Worm (Caenorhabditis elegans) whole organism, L1 larva: Measurements from ENCODE around the gene C08F8.6.

Experiments used
- ceh-82 ChIP-seq, 3 experiments: fragments of 150-350 bp in 1 of 3; sonication (generic microtip) in 2 of 3; optimal IDR thresholded peaks; 2 replicates each; lab custom pipeline; 2014 to 2017; ENCODE audit warnings: missing biosample characterization in 3 of 3, missing genetic modification characterization in 3 of 3
- unc-30 ChIP-seq: sonication (generic microtip); optimal IDR thresholded peaks from 2 replicates; lab custom pipeline; 2017; ENCODE audit warnings: missing biosample characterization, missing genetic modification characterization
- unc-62 ChIP-seq: fragments of 150-350 bp; optimal IDR thresholded peaks from 2 replicates; lab custom pipeline; 2014; ENCODE audit warnings: missing biosample characterization, missing genetic modification reagents, missing genetic modification characterization

ce11 chrIV:11130774-11131173, 34.0 kb downstream of the C08F8.6 start:
- TF ChIP-seq unc-30, result no peak
- no peak for TF ChIP-seq unc-62
- no peak for TF ChIP-seq ceh-82 (tag; optimal IDR thresholded peaks at IDR 0.05; lab: Kevin White, UChicago)
